Worm (Caenorhabditis elegans) whole organism, late embryonic: Measurements from ENCODE around the gene Y38H6C.16.
"Not testable (repeated sequence)": the region's sequence is repeated elsewhere in the genome, so short reads cannot be mapped to it uniquely, and the experiment has no call there.

Experiments
- C38D4.7 ChIP-seq: fragments of 200-800 bp; sonication (Bioruptor generic); optimal IDR thresholded peaks from 2 replicates; lab custom pipeline; 2018; ENCODE audit warnings: mild to moderate bottlenecking, missing genetic modification characterization, moderate library complexity, missing compliant biosample characterization
- F13H6.1 ChIP-seq: sonication (generic microtip); optimal IDR thresholded peaks from 2 replicates; lab custom pipeline; 2016; ENCODE audit warnings: missing genetic modification characterization, missing compliant biosample characterization
- K02D7.2 ChIP-seq: sonication (generic microtip); optimal IDR thresholded peaks from 2 replicates; lab custom pipeline; 2017; ENCODE audit warnings: mild to moderate bottlenecking, missing genetic modification characterization, missing compliant biosample characterization
- K09A11.1 ChIP-seq: sonication (generic microtip); optimal IDR thresholded peaks from 2 replicates; lab custom pipeline; 2017; ENCODE audit warnings: antibody characterized with exemption, mild to moderate bottlenecking, missing genetic modification characterization, missing compliant biosample characterization; ENCODE audit not compliant: insufficient read depth
- T23F11.4 ChIP-seq: fragments of 200-800 bp; sonication (Bioruptor generic); optimal IDR thresholded peaks from 2 replicates; lab custom pipeline; 2018; ENCODE audit warnings: mild to moderate bottlenecking, missing genetic modification characterization, missing compliant biosample characterization
- ama-1 ChIP-seq: fragments of 150-350 bp; optimal IDR thresholded peaks from 2 replicates; lab custom pipeline; 2014
- ceh-19 ChIP-seq: fragments of 200-800 bp; sonication (Bioruptor generic); optimal IDR thresholded peaks from 2 replicates; lab custom pipeline; 2018; ENCODE audit warnings: mild to moderate bottlenecking, missing genetic modification characterization, missing compliant biosample characterization
- ceh-22 ChIP-seq: sonication (generic microtip); optimal IDR thresholded peaks from 2 replicates; lab custom pipeline; 2017; ENCODE audit warnings: missing biosample characterization, missing genetic modification characterization
- ceh-30 ChIP-seq: fragments of 150-350 bp; optimal IDR thresholded peaks from 2 replicates; lab custom pipeline; 2014; ENCODE audit warnings: missing biosample characterization, missing genetic modification characterization
- ceh-34 ChIP-seq: sonication (generic microtip); optimal IDR thresholded peaks from 2 replicates; lab custom pipeline; 2016; ENCODE audit warnings: mild to moderate bottlenecking, missing genetic modification characterization, missing compliant biosample characterization
- ceh-45 ChIP-seq: fragments of 200-800 bp; sonication (Bioruptor generic); IDR thresholded peaks from 2 replicates; pipeline ENCODE4 v1.3.6; 2022; ENCODE audit warnings: missing genetic modification reagents, missing genetic modification characterization, missing compliant biosample characterization
- dve-1 ChIP-seq: sonication (generic microtip); optimal IDR thresholded peaks from 2 replicates; lab custom pipeline; 2017; ENCODE audit warnings: antibody characterized with exemption, mild to moderate bottlenecking, missing genetic modification characterization, missing compliant biosample characterization
- elt-2 ChIP-seq: sonication (generic microtip); optimal IDR thresholded peaks from 2 replicates; lab custom pipeline; 2016; ENCODE audit warnings: missing genetic modification reagents, missing genetic modification characterization, missing compliant biosample characterization
- ets-4 ChIP-seq: sonication (generic microtip); optimal IDR thresholded peaks from 2 replicates; lab custom pipeline; 2016; ENCODE audit warnings: missing genetic modification characterization, missing compliant biosample characterization
- eyg-1 ChIP-seq: sonication (generic microtip); optimal IDR thresholded peaks from 2 replicates; lab custom pipeline; 2016; ENCODE audit warnings: missing genotype, missing genetic modification characterization, missing compliant biosample characterization
- fkh-10 ChIP-seq: fragments of 150-350 bp; optimal IDR thresholded peaks from 2 replicates; lab custom pipeline; 2014; ENCODE audit warnings: missing biosample characterization, missing genetic modification reagents, missing genetic modification characterization
- fkh-6 ChIP-seq: sonication (generic microtip); optimal IDR thresholded peaks from 2 replicates; lab custom pipeline; 2016; ENCODE audit warnings: missing genetic modification characterization, missing compliant biosample characterization
- gmeb-2 ChIP-seq: sonication (generic microtip); optimal IDR thresholded peaks from 2 replicates; lab custom pipeline; 2016; ENCODE audit warnings: missing genetic modification characterization, inconsistent platforms, missing compliant biosample characterization
- hlh-13 ChIP-seq: fragments of 200-800 bp; sonication (Bioruptor generic); optimal IDR thresholded peaks from 2 replicates; lab custom pipeline; 2018; ENCODE audit warnings: mild to moderate bottlenecking, missing genetic modification characterization, missing compliant biosample characterization
- hlh-15 ChIP-seq: sonication (generic microtip); optimal IDR thresholded peaks from 2 replicates; lab custom pipeline; 2016; ENCODE audit warnings: missing genetic modification characterization, missing compliant biosample characterization
- hlh-30 ChIP-seq: sonication (generic microtip); optimal IDR thresholded peaks from 2 replicates; lab custom pipeline; 2017; ENCODE audit warnings: antibody characterized with exemption, missing genetic modification characterization, missing compliant biosample characterization; ENCODE audit not compliant: insufficient read depth
- hlh-6 ChIP-seq: sonication (generic microtip); optimal IDR thresholded peaks from 2 replicates; lab custom pipeline; 2016; ENCODE audit warnings: missing genotype, missing genetic modification characterization, missing compliant biosample characterization
- hlh-8 ChIP-seq: sonication (generic microtip); optimal IDR thresholded peaks from 2 replicates; lab custom pipeline; 2016; ENCODE audit warnings: missing genotype, missing genetic modification characterization, missing compliant biosample characterization
- lim-6 ChIP-seq: sonication (generic microtip); optimal IDR thresholded peaks from 2 replicates; lab custom pipeline; 2016; ENCODE audit warnings: missing genetic modification characterization, missing compliant biosample characterization
- lin-11 ChIP-seq: fragments of 200-800 bp; sonication (Bioruptor generic); optimal IDR thresholded peaks from 2 replicates; lab custom pipeline; 2018; ENCODE audit warnings: mild to moderate bottlenecking, missing genetic modification characterization, missing compliant biosample characterization
- madf-2 ChIP-seq: sonication (generic microtip); optimal IDR thresholded peaks from 2 replicates; lab custom pipeline; 2017; ENCODE audit warnings: missing genetic modification characterization, missing compliant biosample characterization
- nhr-11 ChIP-seq: fragments of 150-350 bp; optimal IDR thresholded peaks from 2 replicates; lab custom pipeline; 2014; ENCODE audit warnings: missing biosample characterization, missing genetic modification characterization
- pag-3 ChIP-seq: sonication (generic microtip); optimal IDR thresholded peaks from 2 replicates; lab custom pipeline; 2016; ENCODE audit warnings: missing compliant biosample characterization, missing genetic modification characterization, borderline replicate concordance
- pat-9 ChIP-seq: fragments of 200-800 bp; sonication (Bioruptor generic); optimal IDR thresholded peaks from 2 replicates; lab custom pipeline; 2018; ENCODE audit warnings: mild to moderate bottlenecking, missing genetic modification characterization, moderate library complexity, missing compliant biosample characterization
- pha-2 ChIP-seq: sonication (generic microtip); optimal IDR thresholded peaks from 2 replicates; lab custom pipeline; 2017; ENCODE audit warnings: mild to moderate bottlenecking, missing genetic modification characterization, missing compliant biosample characterization
- pha-4 ChIP-seq: fragments of 150-350 bp; optimal IDR thresholded peaks from 2 replicates; lab custom pipeline; 2018; ENCODE audit warnings: missing biosample characterization, missing genetic modification reagents, missing genetic modification characterization
- pros-1 ChIP-seq: fragments of 150-350 bp; optimal IDR thresholded peaks from 2 replicates; lab custom pipeline; 2014; ENCODE audit warnings: missing biosample characterization, missing genetic modification reagents, missing genetic modification characterization
- sox-4 ChIP-seq: sonication (generic microtip); optimal IDR thresholded peaks from 2 replicates; lab custom pipeline; 2017; ENCODE audit warnings: mild to moderate bottlenecking, missing genetic modification characterization, inconsistent platforms, missing compliant biosample characterization
- tbx-2 ChIP-seq: sonication (generic microtip); optimal IDR thresholded peaks from 2 replicates; lab custom pipeline; 2016; ENCODE audit warnings: missing genetic modification characterization, missing compliant biosample characterization
- tbx-7 ChIP-seq: sonication (generic microtip); optimal IDR thresholded peaks from 2 replicates; lab custom pipeline; 2016; ENCODE audit warnings: missing genotype, missing genetic modification characterization, missing compliant biosample characterization
- ttx-3 ChIP-seq: sonication (generic microtip); optimal IDR thresholded peaks from 2 replicates; lab custom pipeline; 2016; ENCODE audit warnings: missing genetic modification reagents, missing genetic modification characterization, missing compliant biosample characterization
- unc-42 ChIP-seq: sonication (generic microtip); optimal IDR thresholded peaks from 2 replicates; lab custom pipeline; 2016; ENCODE audit warnings: missing genotype, missing genetic modification characterization, missing compliant biosample characterization
- unc-55 ChIP-seq: sonication (generic microtip); optimal IDR thresholded peaks from 2 replicates; lab custom pipeline; 2017; ENCODE audit warnings: missing biosample characterization, missing genetic modification reagents, missing genetic modification characterization
- unc-86 ChIP-seq: sonication (generic microtip); optimal IDR thresholded peaks from 2 replicates; lab custom pipeline; 2016; ENCODE audit warnings: missing genetic modification characterization, missing compliant biosample characterization
- ztf-16 ChIP-seq: sonication (generic microtip); optimal IDR thresholded peaks from 2 replicates; lab custom pipeline; 2017; ENCODE audit warnings: missing genetic modification characterization, missing compliant biosample characterization

Gene Y38H6C.16

DNA sequence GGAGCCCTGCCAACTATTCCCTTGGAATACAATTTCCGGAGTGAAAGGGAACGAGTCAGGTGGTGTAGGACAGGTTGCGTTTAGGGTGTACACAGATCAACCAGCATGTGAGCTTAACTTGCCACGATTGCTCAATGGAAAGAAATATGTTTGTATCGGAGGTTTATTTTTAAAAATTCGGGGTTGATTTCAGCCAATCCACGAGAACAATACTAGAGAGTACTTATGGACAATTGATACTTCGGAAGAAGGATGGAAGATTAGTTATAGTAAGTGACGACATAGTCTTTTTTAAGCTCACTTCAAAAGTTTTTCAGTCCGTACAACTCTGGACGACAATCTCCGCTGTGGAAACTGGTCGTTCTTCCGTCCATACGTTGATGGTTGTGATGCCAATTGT lies 35.7 kb upstream of the Y38H6C.16 start:
- TF ChIP-seq lim-6 (tag; lab: Kevin White, UChicago) (no peak), hlh-6 (tag; lab: Kevin White, UChicago) (no peak), hlh-30 (tag; lab: Kevin White, UChicago) (no peak), tbx-7 (tag; lab: Kevin White, UChicago) (no peak), fkh-6 (tag; lab: Kevin White, UChicago) (no peak), F13H6.1 (tag; lab: Kevin White, UChicago) (no peak), eyg-1 (tag; lab: Kevin White, UChicago) (no peak), ceh-22 (no peak)

DNA sequence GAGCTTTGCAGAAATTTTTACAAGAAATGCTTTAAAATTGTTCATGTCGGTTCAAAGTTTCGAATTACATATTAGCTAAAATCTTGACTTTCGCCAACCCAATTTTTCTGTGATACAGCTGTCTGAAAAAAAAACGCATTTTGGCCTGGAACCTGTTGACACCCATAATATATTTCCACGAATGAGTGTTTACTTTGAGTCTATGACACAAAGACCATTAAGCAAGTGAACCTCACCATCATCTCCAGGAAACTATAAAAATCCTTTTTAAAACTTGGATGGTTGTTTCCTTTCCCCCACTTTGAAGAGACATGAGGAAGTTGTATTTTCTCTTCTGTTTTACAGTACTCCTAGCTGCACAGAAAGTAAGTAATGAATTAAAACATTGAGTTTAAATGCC lies 35.2 kb upstream of the Y38H6C.16 start, which contains the start of gene clec-263:
Gene clec-263 (plus strand): TSS at position 301 of the 400 bp plus-strand sequence.
- TF ChIP-seq eyg-1 (tag; lab: Kevin White, UChicago): no peak
- no peak for TF ChIP-seq K02D7.2 (tag; lab: Kevin White, UChicago)
- no peak for TF ChIP-seq pros-1
- TF ChIP-seq hlh-13 (GFP tag; lab: Kevin White, UChicago): no peak
- TF ChIP-seq lin-11: no peak
- TF ChIP-seq F13H6.1 (tag; lab: Kevin White, UChicago): no peak
- no peak for TF ChIP-seq ttx-3 (tag; lab: Kevin White, UChicago)
- TF ChIP-seq unc-42: no peak
- no peak for TF ChIP-seq ztf-16 (tag; lab: Kevin White, UChicago)
- no peak for TF ChIP-seq T23F11.4 (GFP tag; lab: Kevin White, UChicago)

DNA sequence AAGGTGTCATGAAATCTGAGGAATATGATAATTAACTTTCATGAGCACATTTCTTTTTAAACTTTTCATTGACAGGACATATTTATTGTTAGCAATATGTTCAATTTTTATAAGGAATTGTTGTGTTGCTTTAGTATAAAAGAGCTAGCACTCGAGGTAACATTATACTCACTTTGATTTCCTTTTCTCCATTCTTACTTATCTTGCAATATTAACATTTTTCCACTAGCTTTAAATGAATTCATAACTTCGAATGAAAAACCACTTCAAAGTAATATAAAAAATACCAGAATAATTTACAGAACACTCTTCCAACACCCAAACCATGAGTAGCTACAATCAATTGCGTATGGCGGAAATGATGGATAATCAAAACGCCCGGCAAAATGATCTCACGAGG lies 34.2 kb upstream of the Y38H6C.16 start, which contains the start of gene F26F2.5:
Gene F26F2.5 (plus strand): TSS at position 301 of the 400 bp plus-strand sequence.
- no peak for TF ChIP-seq madf-2 (tag; lab: Kevin White, UChicago)
- no peak for TF ChIP-seq pha-4 (tag; lab: Kevin White, UChicago)
- TF ChIP-seq hlh-15: no peak
- no peak for TF ChIP-seq fkh-10
- TF ChIP-seq ztf-16 (tag; lab: Kevin White, UChicago): no peak
- TF ChIP-seq nhr-11: no peak
- no peak for TF ChIP-seq C38D4.7 (GFP tag; lab: Kevin White, UChicago)
- TF ChIP-seq pag-3: no peak
- TF ChIP-seq unc-55: no peak
- TF ChIP-seq dve-1 (tag; lab: Kevin White, UChicago): no peak
- TF ChIP-seq ceh-19 (GFP tag; lab: Kevin White, UChicago): no peak
- no peak for TF ChIP-seq pat-9 (tag; lab: Kevin White, UChicago)
- no peak for TF ChIP-seq ceh-30 (tag; lab: Kevin White, UChicago)
- TF ChIP-seq ets-4: no peak
- TF ChIP-seq ceh-45 (GFP tag; lab: Robert Waterston, UW): no peak
- no peak for TF ChIP-seq ceh-34 (tag; lab: Kevin White, UChicago)
- no peak for TF ChIP-seq F13H6.1 (tag; lab: Kevin White, UChicago)
- TF ChIP-seq ama-1 (lab: Kevin White, UChicago): no peak
- no peak for TF ChIP-seq hlh-8
- no peak for TF ChIP-seq pha-2 (tag; lab: Kevin White, UChicago)

DNA sequence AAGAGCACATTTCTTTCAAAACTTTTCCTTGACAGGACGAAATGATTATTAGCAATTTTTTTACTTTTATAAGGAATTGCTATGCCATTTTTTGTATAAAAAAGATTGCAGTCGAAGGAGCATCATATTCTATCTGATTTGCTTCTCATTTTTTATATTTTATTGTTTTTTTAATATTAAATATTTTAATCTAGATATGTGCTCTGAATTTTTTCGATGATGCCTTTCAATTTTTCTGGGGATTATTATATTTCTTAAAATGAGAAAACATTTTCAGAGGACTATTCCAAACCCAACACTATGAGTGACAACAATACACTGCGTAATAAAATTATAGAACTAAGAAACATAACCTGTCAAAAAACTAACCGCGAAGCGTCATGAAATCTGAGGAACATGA lies 29.8 kb upstream of the Y38H6C.16 start, which contains the start of gene F26F2.4:
Gene F26F2.4 (plus strand): TSS at position 301 of the 400 bp plus-strand sequence.
- TF ChIP-seq hlh-13 (GFP tag; lab: Kevin White, UChicago); elt-2; tbx-2 (tag; lab: Kevin White, UChicago): not testable (repeated sequence)

DNA sequence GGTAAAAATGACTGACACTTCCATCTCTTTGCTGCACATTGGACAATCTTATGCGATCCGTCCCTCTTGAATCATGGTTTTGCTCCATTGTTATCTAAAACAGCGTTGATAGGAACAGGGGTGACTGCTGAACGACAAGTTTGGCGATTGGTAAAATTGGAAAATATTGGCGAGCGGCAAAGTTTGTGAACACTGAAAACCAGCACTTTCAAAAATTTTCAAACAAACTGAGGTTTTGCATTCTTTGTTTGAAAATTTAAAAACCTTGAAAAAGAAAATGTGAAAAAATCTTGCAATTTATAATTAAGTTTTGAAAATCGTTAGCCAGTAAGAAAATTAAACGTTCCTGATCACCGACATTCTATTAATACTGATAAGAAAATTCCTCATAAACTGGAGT lies 27.3 kb upstream of the Y38H6C.16 start, which contains the start of gene F26F2.3:
Gene F26F2.3 (minus strand): TSS at position 101 of the 400 bp plus-strand sequence.
- no peak for TF ChIP-seq gmeb-2 (tag; lab: Kevin White, UChicago)
- TF ChIP-seq sox-4 (tag; lab: Kevin White, UChicago): no peak
- no peak for TF ChIP-seq K09A11.1
- TF ChIP-seq unc-86 (tag; lab: Kevin White, UChicago): no peak
- no peak for TF ChIP-seq unc-55
